Worm (Caenorhabditis elegans) whole organism, early embryonic: ENCODE data around the gene F26G1.2.

Experiments
- B0310.2 ChIP-seq: sonication (generic microtip); optimal IDR thresholded peaks from 2 replicates; lab custom pipeline; 2016; ENCODE audit warnings: mild to moderate bottlenecking, missing genetic modification characterization, missing compliant biosample characterization
- F13C5.2 ChIP-seq: sonication (generic microtip); optimal IDR thresholded peaks from 2 replicates; lab custom pipeline; 2017; ENCODE audit warnings: mild to moderate bottlenecking, missing genetic modification characterization, inconsistent platforms, missing compliant biosample characterization
- aly-1 ChIP-seq: sonication (generic microtip); optimal IDR thresholded peaks from 2 replicates; lab custom pipeline; 2016; ENCODE audit warnings: missing genetic modification characterization, missing compliant biosample characterization
- ama-1 ChIP-seq: fragments of 150-350 bp; optimal IDR thresholded peaks from 2 replicates; lab custom pipeline; 2014
- ceh-13 ChIP-seq: fragments of 200-800 bp; sonication (Bioruptor generic); optimal IDR thresholded peaks from 2 replicates; lab custom pipeline; 2018; ENCODE audit warnings: mild to moderate bottlenecking, missing genetic modification characterization, missing compliant biosample characterization
- ceh-36 ChIP-seq: sonication (generic microtip); optimal IDR thresholded peaks from 2 replicates; lab custom pipeline; 2016; ENCODE audit warnings: missing genetic modification characterization, inconsistent platforms, missing compliant biosample characterization
- ets-7 ChIP-seq: sonication (generic microtip); optimal IDR thresholded peaks from 2 replicates; lab custom pipeline; 2016; ENCODE audit warnings: missing genotype, missing genetic modification characterization, missing compliant biosample characterization
- flt-1 ChIP-seq: fragments of 200-800 bp; sonication (Bioruptor generic); IDR thresholded peaks from 2 replicates; pipeline ENCODE4 v1.3.6; 2022; ENCODE audit warnings: missing genetic modification characterization, missing compliant biosample characterization
- hmbx-1 ChIP-seq: sonication (generic microtip); optimal IDR thresholded peaks from 2 replicates; lab custom pipeline; 2016; ENCODE audit warnings: mild to moderate bottlenecking, missing genetic modification characterization, missing compliant biosample characterization
- hmg-4 ChIP-seq: fragments of 200-800 bp; sonication (Bioruptor generic); optimal IDR thresholded peaks from 2 replicates; lab custom pipeline; 2018; ENCODE audit warnings: mild to moderate bottlenecking, missing genetic modification characterization, missing compliant biosample characterization
- hnd-1 ChIP-seq: sonication (generic microtip); optimal IDR thresholded peaks from 2 replicates; lab custom pipeline; 2016; ENCODE audit warnings: missing genetic modification characterization, missing compliant biosample characterization
- pes-1 ChIP-seq: fragments of 200-800 bp; sonication (Bioruptor generic); IDR thresholded peaks from 2 replicates; pipeline ENCODE4 v1.3.6; 2022; ENCODE audit warnings: missing genetic modification reagents, missing genetic modification characterization, missing compliant biosample characterization
- scrt-1 ChIP-seq: fragments of 200-800 bp; sonication (Bioruptor generic); IDR thresholded peaks from 2 replicates; pipeline ENCODE4 v1.3.6; 2022; ENCODE audit warnings: missing genetic modification characterization, missing compliant biosample characterization
- sea-1 ChIP-seq: fragments of 200-800 bp; sonication (Bioruptor generic); conservative IDR thresholded peaks from 2 replicates; pipeline ENCODE4 v1.3.6; 2022; ENCODE audit warnings: missing genetic modification characterization, missing compliant biosample characterization
- tbx-11 ChIP-seq: fragments of 200-800 bp; sonication (Bioruptor generic); IDR thresholded peaks from 2 replicates; pipeline ENCODE4 v1.3.6; 2022; ENCODE audit warnings: missing genetic modification characterization, missing compliant biosample characterization
- tbx-37 ChIP-seq: fragments of 200-800 bp; sonication (Bioruptor generic); conservative IDR thresholded peaks from 2 replicates; pipeline ENCODE4 v1.3.6; 2022; ENCODE audit warnings: missing genetic modification reagents, missing genetic modification characterization, missing compliant biosample characterization
- tra-4 ChIP-seq: sonication (generic microtip); optimal IDR thresholded peaks from 2 replicates; lab custom pipeline; 2017; ENCODE audit warnings: missing genetic modification characterization, missing compliant biosample characterization

F26G1.2 gene

ce11 chrII:4773891-4774432 lies 11.1 kb downstream of the F26G1.2 start, which contains the start of the genes F26G1.9 and F26G1.10:
Gene F26G1.9, minus strand, starts transcription at chrII:4773991.
Gene F26G1.10, plus strand, starts transcription at chrII:4774382.
- TF ChIP-seq tbx-11 (GFP tag; lab: Robert Waterston, UW) (no peak), tbx-37 (no peak), ets-7 (tag; lab: Kevin White, UChicago) (no peak), pes-1 (GFP tag; lab: Robert Waterston, UW) (no peak), hnd-1 (tag; lab: Kevin White, UChicago) (no peak), F13C5.2 (no peak), sea-1 (GFP tag; lab: Robert Waterston, UW) (no peak), ama-1 (lab: Kevin White, UChicago) (no peak), ceh-36 (no peak), B0310.2 (tag; lab: Kevin White, UChicago) (no peak), tra-4 (tag; lab: Kevin White, UChicago) (no peak), flt-1 (GFP tag; lab: Robert Waterston, UW) (no peak)

ce11 chrII:4775802-4776201 lies 12.9 kb downstream of the F26G1.2 start:
- TF ChIP-seq B0310.2 (tag; lab: Kevin White, UChicago) = no peak
- TF ChIP-seq tbx-11 (GFP tag; lab: Robert Waterston, UW) = no peak
- TF ChIP-seq hmbx-1 (tag; lab: Kevin White, UChicago) = no peak
- TF ChIP-seq scrt-1 = no peak
- no peak for TF ChIP-seq ama-1 (lab: Kevin White, UChicago)
- TF ChIP-seq tbx-37 = no peak
- no peak for TF ChIP-seq ceh-36
- TF ChIP-seq flt-1 (GFP tag; lab: Robert Waterston, UW) = no peak
- TF ChIP-seq F13C5.2 = no peak
- no peak for TF ChIP-seq ceh-13 (GFP tag; lab: Kevin White, UChicago)
- TF ChIP-seq pes-1 (GFP tag; lab: Robert Waterston, UW) = no peak
- no peak for TF ChIP-seq sea-1 (GFP tag; lab: Robert Waterston, UW)
- TF ChIP-seq ets-7 (tag; lab: Kevin White, UChicago) = no peak
- no peak for TF ChIP-seq aly-1 (tag; lab: Kevin White, UChicago)
- TF ChIP-seq tra-4 (tag; lab: Kevin White, UChicago) = no peak
- no peak for TF ChIP-seq hnd-1 (tag; lab: Kevin White, UChicago)
- no peak for TF ChIP-seq hmg-4 (GFP tag; lab: Kevin White, UChicago)

ce11 chrII:4776933-4777332 lies 14.1 kb downstream of the F26G1.2 start, which contains the start of gene F26G1.11:
Gene F26G1.11, plus strand, starts transcription at chrII:4777137.
- TF ChIP-seq aly-1 (tag; lab: Kevin White, UChicago) = no peak
- TF ChIP-seq tra-4 (tag; lab: Kevin White, UChicago) = no peak
- no peak for TF ChIP-seq ceh-13 (GFP tag; lab: Kevin White, UChicago)
- TF ChIP-seq hmbx-1 (tag; lab: Kevin White, UChicago) = no peak
- no peak for TF ChIP-seq B0310.2 (tag; lab: Kevin White, UChicago)
- no peak for TF ChIP-seq hmg-4 (GFP tag; lab: Kevin White, UChicago)
- TF ChIP-seq hnd-1 (tag; lab: Kevin White, UChicago) = no peak
- TF ChIP-seq ets-7 (tag; lab: Kevin White, UChicago) = no peak
- TF ChIP-seq ceh-36 = no peak
- TF ChIP-seq sea-1 (GFP tag; lab: Robert Waterston, UW) = no peak
- no peak for TF ChIP-seq ama-1 (lab: Kevin White, UChicago)
- TF ChIP-seq F13C5.2 = no peak
- no peak for TF ChIP-seq pes-1 (GFP tag; lab: Robert Waterston, UW)
- TF ChIP-seq scrt-1 = no peak
- no peak for TF ChIP-seq tbx-37
- TF ChIP-seq tbx-11 (GFP tag; lab: Robert Waterston, UW) = no peak
- TF ChIP-seq flt-1 (GFP tag; lab: Robert Waterston, UW) = no peak

ce11 chrII:4779753-4780152 lies 16.9 kb downstream of the F26G1.2 start:
- TF ChIP-seq F13C5.2 = no peak
- TF ChIP-seq ceh-36 = no peak
- no peak for TF ChIP-seq B0310.2 (tag; lab: Kevin White, UChicago)
- no peak for TF ChIP-seq ceh-13 (GFP tag; lab: Kevin White, UChicago)
- TF ChIP-seq hnd-1 (tag; lab: Kevin White, UChicago) = no peak
- no peak for TF ChIP-seq hmbx-1 (tag; lab: Kevin White, UChicago)
- TF ChIP-seq scrt-1 = no peak
- no peak for TF ChIP-seq tra-4 (tag; lab: Kevin White, UChicago)
- TF ChIP-seq hmg-4 (GFP tag; lab: Kevin White, UChicago) = no peak
- no peak for TF ChIP-seq ama-1 (lab: Kevin White, UChicago)

ce11 chrII:4784436-4784835 lies 21.6 kb downstream of the F26G1.2 start, which contains the start of gene nep-12:
Gene nep-12, minus strand, starts transcription at chrII:4784536.
- TF ChIP-seq ceh-13 (GFP tag; lab: Kevin White, UChicago) = no peak
- no peak for TF ChIP-seq pes-1 (GFP tag; lab: Robert Waterston, UW)
- no peak for TF ChIP-seq F13C5.2
- no peak for TF ChIP-seq sea-1 (GFP tag; lab: Robert Waterston, UW)
- no peak for TF ChIP-seq aly-1 (tag; lab: Kevin White, UChicago)
- no peak for TF ChIP-seq flt-1 (GFP tag; lab: Robert Waterston, UW)
- no peak for TF ChIP-seq scrt-1
- TF ChIP-seq tra-4 (tag; lab: Kevin White, UChicago) = no peak
- TF ChIP-seq tbx-11 (GFP tag; lab: Robert Waterston, UW) = no peak
- no peak for TF ChIP-seq ceh-36
- no peak for TF ChIP-seq ama-1 (lab: Kevin White, UChicago)
- no peak for TF ChIP-seq tbx-37
- TF ChIP-seq hmbx-1 (tag; lab: Kevin White, UChicago) = no peak
- TF ChIP-seq ets-7 (tag; lab: Kevin White, UChicago) = no peak
- TF ChIP-seq hmg-4 (GFP tag; lab: Kevin White, UChicago) = no peak
- TF ChIP-seq hnd-1 (tag; lab: Kevin White, UChicago) = no peak
- no peak for TF ChIP-seq B0310.2 (tag; lab: Kevin White, UChicago)

- no peak for TF ChIP-seq F13C5.2
- no peak for TF ChIP-seq B0310.2 (tag; lab: Kevin White, UChicago)
- no peak for TF ChIP-seq aly-1 (tag; lab: Kevin White, UChicago)
- TF ChIP-seq ets-7 (tag; lab: Kevin White, UChicago) = no peak
- no peak for TF ChIP-seq tbx-37
- no peak for TF ChIP-seq ceh-13 (GFP tag; lab: Kevin White, UChicago)
- TF ChIP-seq tbx-11 (GFP tag; lab: Robert Waterston, UW) = no peak
- no peak for TF ChIP-seq hmbx-1 (tag; lab: Kevin White, UChicago)
- TF ChIP-seq pes-1 (GFP tag; lab: Robert Waterston, UW) = no peak
- TF ChIP-seq hmg-4 (GFP tag; lab: Kevin White, UChicago) = no peak
- TF ChIP-seq ama-1 (lab: Kevin White, UChicago) = no peak
- no peak for TF ChIP-seq sea-1 (GFP tag; lab: Robert Waterston, UW)
- TF ChIP-seq ceh-36 = no peak
- TF ChIP-seq scrt-1 = no peak
- TF ChIP-seq tra-4 (tag; lab: Kevin White, UChicago) = no peak
These were observed 23.3 kb downstream of the F26G1.2 start, which contains the start of gene msp-3 for ce11 chrII:4786181-4786580. Gene msp-3, minus strand, starts transcription at chrII:4786281.
